Fruit fly (Drosophila melanogaster) whole organism, embryonic: Measurements from ENCODE around the gene CG42835.
A peak's percentile ranks its signal among the peaks of the same experiment; 100 is the strongest.

Experiments
- B-H1 ChIP-seq: fragments of 200-800 bp; sonication (Bioruptor generic); IDR thresholded peaks from 3 replicates; pipeline ENCODE4 v1.3.6; 2022; ENCODE audit warnings: missing biosample characterization, missing genetic modification characterization
- Blimp-1 ChIP-seq: fragments of 200-800 bp; sonication (Bioruptor generic); optimal IDR thresholded peaks from 3 replicates; lab custom pipeline; 2018; ENCODE audit warnings: missing biosample characterization, missing genetic modification characterization, mild to moderate bottlenecking, moderate library complexity, missing genetic modification reagents
- CG1024 ChIP-seq: fragments of 200-800 bp; sonication (Bioruptor generic); IDR thresholded peaks from 2 replicates; pipeline ENCODE4 v1.3.6; 2022; ENCODE audit warnings: missing biosample characterization, missing genetic modification characterization
- CG10462 ChIP-seq: fragments of 200-800 bp; sonication (Bioruptor generic); optimal IDR thresholded peaks from 2 replicates; lab custom pipeline; 2016; ENCODE audit warnings: missing biosample characterization, missing genetic modification characterization
- CG12104 ChIP-seq: fragments of 200-800 bp; sonication (Bioruptor generic); optimal IDR thresholded peaks from 3 replicates; lab custom pipeline; 2016; ENCODE audit warnings: missing biosample characterization, missing genetic modification characterization
- CG14860 ChIP-seq: fragments of 200-800 bp; sonication (Bioruptor generic); IDR thresholded peaks from 3 replicates; pipeline ENCODE4 v1.3.6; 2022; ENCODE audit warnings: missing biosample characterization, missing genetic modification characterization; ENCODE audit not compliant: partially characterized antibody
- CG1529 ChIP-seq: fragments of 200-800 bp; sonication (Bioruptor generic); optimal IDR thresholded peaks from 3 replicates; lab custom pipeline; 2018; ENCODE audit warnings: missing biosample characterization, missing genetic modification characterization
- CG1832 ChIP-seq: fragments of 200-800 bp; sonication (Bioruptor generic); optimal IDR thresholded peaks from 2 replicates; lab custom pipeline; 2017; ENCODE audit warnings: missing biosample characterization, mild to moderate bottlenecking, missing genetic modification characterization, inconsistent platforms
- CG2129 ChIP-seq: fragments of 200-800 bp; sonication (Bioruptor generic); IDR thresholded peaks from 2 replicates; pipeline ENCODE4 v1.3.6; 2022; ENCODE audit warnings: missing biosample characterization, missing genetic modification characterization; ENCODE audit not compliant: partially characterized antibody
- CG2889 ChIP-seq: fragments of 200-800 bp; sonication (Bioruptor generic); IDR thresholded peaks from 3 replicates; pipeline ENCODE4 v1.3.6; 2022; ENCODE audit warnings: missing biosample characterization, missing genetic modification characterization
- CG30431 ChIP-seq: fragments of 200-800 bp; sonication (Bioruptor generic); optimal IDR thresholded peaks from 2 replicates; lab custom pipeline; 2017; ENCODE audit warnings: missing biosample characterization, missing genetic modification characterization
- CG32767 ChIP-seq: fragments of 200-800 bp; sonication (Bioruptor generic); IDR thresholded peaks from 2 replicates; pipeline ENCODE4 v1.3.6; 2022; ENCODE audit warnings: missing biosample characterization, missing genetic modification characterization
- CG4360 ChIP-seq: fragments of 200-800 bp; sonication (Bioruptor generic); IDR thresholded peaks from 2 replicates; pipeline ENCODE4 v1.3.6; 2022; ENCODE audit warnings: missing biosample characterization, missing genetic modification characterization
- CG4617 ChIP-seq: fragments of 200-800 bp; sonication (Bioruptor generic); optimal IDR thresholded peaks from 3 replicates; lab custom pipeline; 2016; ENCODE audit warnings: missing biosample characterization, missing genetic modification characterization, borderline replicate concordance
- CG7372 ChIP-seq: fragments of 200-800 bp; sonication (Bioruptor generic); IDR thresholded peaks from 2 replicates; pipeline ENCODE4 v1.3.6; 2022; ENCODE audit warnings: missing biosample characterization, missing genetic modification characterization
- CG7786 ChIP-seq: fragments of 200-800 bp; sonication (Bioruptor generic); optimal IDR thresholded peaks from 2 replicates; lab custom pipeline; 2016; ENCODE audit warnings: missing biosample characterization, missing genetic modification characterization
- CG9817 ChIP-seq: fragments of 200-800 bp; sonication (Bioruptor generic); optimal IDR thresholded peaks from 2 replicates; lab custom pipeline; 2018; ENCODE audit warnings: missing biosample characterization, mild to moderate bottlenecking, missing genetic modification characterization, moderate library complexity
- ERR ChIP-seq: fragments of 200-800 bp; sonication (Bioruptor generic); optimal IDR thresholded peaks from 2 replicates; lab custom pipeline; 2016; ENCODE audit warnings: missing biosample characterization, missing genetic modification characterization
- H15 ChIP-seq: fragments of 200-800 bp; sonication (Bioruptor generic); IDR thresholded peaks from 3 replicates; pipeline ENCODE4 v1.3.6; 2022; ENCODE audit warnings: missing biosample characterization, missing genetic modification characterization
- HmgD ChIP-seq: fragments of 200-800 bp; sonication (Bioruptor generic); optimal IDR thresholded peaks from 3 replicates; lab custom pipeline; 2016; ENCODE audit warnings: missing biosample characterization, missing genetic modification characterization
- Max ChIP-seq: fragments of 200-800 bp; sonication (Bioruptor generic); optimal IDR thresholded peaks from 2 replicates; lab custom pipeline; 2016; ENCODE audit warnings: missing biosample characterization, mild to moderate bottlenecking, missing genetic modification characterization
- NK7.1 ChIP-seq: fragments of 200-800 bp; sonication (Bioruptor generic); optimal IDR thresholded peaks from 3 replicates; lab custom pipeline; 2016; ENCODE audit warnings: missing biosample characterization, missing genetic modification characterization
- Nf-YB ChIP-seq: fragments of 200-800 bp; sonication (Bioruptor generic); optimal IDR thresholded peaks from 3 replicates; lab custom pipeline; 2019; ENCODE audit warnings: missing biosample characterization, mild to moderate bottlenecking, missing genetic modification characterization, moderate library complexity
- Opbp ChIP-seq: fragments of 200-800 bp; sonication (Bioruptor generic); IDR thresholded peaks from 3 replicates; pipeline ENCODE4 v1.3.6; 2022; ENCODE audit warnings: missing biosample characterization, missing genetic modification characterization; ENCODE audit not compliant: partially characterized antibody
- Pdp1 ChIP-seq, 2 experiments: fragments of 200-800 bp; sonication (Bioruptor generic); optimal IDR thresholded peaks; 3 replicates each; lab custom pipeline; 2016; ENCODE audit warnings: missing biosample characterization in 2 of 2, missing genetic modification characterization in 2 of 2, mild to moderate bottlenecking in 1 of 2, moderate library complexity in 1 of 2
- al ChIP-seq: fragments of 200-800 bp; sonication (Bioruptor generic); IDR thresholded peaks from 2 replicates; pipeline ENCODE4 v1.3.6; 2022; ENCODE audit warnings: missing biosample characterization, missing genetic modification characterization
- ap ChIP-seq: fragments of 200-800 bp; sonication (Bioruptor generic); IDR thresholded peaks from 2 replicates; pipeline ENCODE4 v1.3.6; 2022; ENCODE audit warnings: missing biosample characterization, missing genetic modification characterization
- br ChIP-seq: fragments of >200 bp; optimal IDR thresholded peaks from 2 replicates; lab custom pipeline; 2017
- crol ChIP-seq: fragments of 200-800 bp; sonication (Bioruptor generic); IDR thresholded peaks from 2 replicates; pipeline ENCODE4 v1.3.6; 2022; ENCODE audit warnings: missing biosample characterization, missing genetic modification characterization
- crp ChIP-seq, 2 experiments: fragments of 200-800 bp; sonication (Bioruptor generic); optimal IDR thresholded peaks; 2 replicates in 1 of 2; 3 replicates in 1 of 2; lab custom pipeline; 2017; ENCODE audit warnings: missing biosample characterization in 2 of 2, missing genetic modification characterization in 2 of 2, mild to moderate bottlenecking in 1 of 2, moderate library complexity in 1 of 2
- dati ChIP-seq: fragments of 200-800 bp; sonication (Bioruptor generic); IDR thresholded peaks from 2 replicates; pipeline ENCODE4 v1.3.6; 2022; ENCODE audit warnings: missing biosample characterization, missing genetic modification characterization
- fd102C ChIP-seq: fragments of 200-800 bp; sonication (Bioruptor generic); optimal IDR thresholded peaks from 2 replicates; lab custom pipeline; 2018; ENCODE audit warnings: missing biosample characterization, mild to moderate bottlenecking, missing genetic modification characterization, moderate library complexity
- gt ChIP-seq: fragments of 200-800 bp; sonication (Bioruptor generic); IDR thresholded peaks from 2 replicates; pipeline ENCODE4 v1.3.6; 2022; ENCODE audit warnings: missing biosample characterization, missing genetic modification characterization
- knrl ChIP-seq: fragments of 200-800 bp; sonication (Bioruptor generic); IDR thresholded peaks from 3 replicates; pipeline ENCODE4 v1.3.6; 2022; ENCODE audit warnings: missing biosample characterization, missing genetic modification characterization; ENCODE audit not compliant: partially characterized antibody
- maf-S ChIP-seq: fragments of 200-800 bp; sonication (Bioruptor generic); optimal IDR thresholded peaks from 2 replicates; lab custom pipeline; 2016; ENCODE audit warnings: missing biosample characterization, missing genetic modification characterization
- nerfin-1 ChIP-seq: fragments of 200-800 bp; sonication (Bioruptor generic); optimal IDR thresholded peaks from 3 replicates; lab custom pipeline; 2019; ENCODE audit warnings: missing biosample characterization, mild to moderate bottlenecking, missing genetic modification characterization, moderate library complexity
- otp ChIP-seq: fragments of 200-800 bp; sonication (Bioruptor generic); IDR thresholded peaks from 3 replicates; pipeline ENCODE4, ENCODE4 v1.3.6; 2022; ENCODE audit warnings: missing biosample characterization, missing genetic modification characterization
- pfk ChIP-seq: fragments of 200-800 bp; sonication (Bioruptor generic); optimal IDR thresholded peaks from 2 replicates; lab custom pipeline; 2018; ENCODE audit warnings: missing biosample characterization, mild to moderate bottlenecking, missing genetic modification characterization, moderate library complexity
- pita ChIP-seq: fragments of 200-800 bp; sonication (Bioruptor generic); optimal IDR thresholded peaks from 2 replicates; lab custom pipeline; 2017; ENCODE audit warnings: missing biosample characterization, mild to moderate bottlenecking, missing genetic modification characterization
- salm ChIP-seq: fragments of 200-800 bp; sonication (Bioruptor generic); optimal IDR thresholded peaks from 2 replicates; lab custom pipeline; 2018; ENCODE audit warnings: missing biosample characterization, mild to moderate bottlenecking, missing genetic modification characterization
- sd ChIP-seq: fragments of 200-800 bp; sonication (Bioruptor generic); optimal IDR thresholded peaks from 3 replicates; lab custom pipeline; 2018; ENCODE audit warnings: missing biosample characterization, mild to moderate bottlenecking, missing genetic modification characterization, moderate library complexity
- sens-2 ChIP-seq: fragments of 200-800 bp; sonication (Bioruptor generic); IDR thresholded peaks from 2 replicates; pipeline ENCODE4 v1.3.6; 2022; ENCODE audit warnings: missing biosample characterization, missing genetic modification characterization
- shn ChIP-seq: fragments of 200-800 bp; sonication (Bioruptor generic); optimal IDR thresholded peaks from 3 replicates; lab custom pipeline; 2016; ENCODE audit warnings: missing biosample characterization, missing genetic modification characterization
- stwl ChIP-seq: fragments of 200-800 bp; sonication (Bioruptor generic); optimal IDR thresholded peaks from 3 replicates; lab custom pipeline; 2018; ENCODE audit warnings: missing biosample characterization, mild to moderate bottlenecking, missing genetic modification characterization, moderate library complexity
- sug ChIP-seq: fragments of 200-800 bp; optimal IDR thresholded peaks from 2 replicates; lab custom pipeline; 2019; ENCODE audit warnings: missing biosample characterization, mild to moderate bottlenecking, missing genetic modification characterization, moderate library complexity
- vfl ChIP-seq: fragments of 200-800 bp; sonication (Bioruptor generic); optimal IDR thresholded peaks from 2 replicates; lab custom pipeline; 2016; ENCODE audit warnings: missing biosample characterization, missing genetic modification characterization
- wdn ChIP-seq: fragments of 200-800 bp; sonication (Bioruptor generic); IDR thresholded peaks from 2 replicates; pipeline ENCODE4 v1.3.6; 2022; ENCODE audit warnings: missing biosample characterization, missing genetic modification characterization
- wek ChIP-seq: fragments of 200-800 bp; sonication (Bioruptor generic); optimal IDR thresholded peaks from 3 replicates; lab custom pipeline; 2018; ENCODE audit warnings: missing biosample characterization, mild to moderate bottlenecking, missing genetic modification characterization, moderate library complexity

Gene CG42835

DNA sequence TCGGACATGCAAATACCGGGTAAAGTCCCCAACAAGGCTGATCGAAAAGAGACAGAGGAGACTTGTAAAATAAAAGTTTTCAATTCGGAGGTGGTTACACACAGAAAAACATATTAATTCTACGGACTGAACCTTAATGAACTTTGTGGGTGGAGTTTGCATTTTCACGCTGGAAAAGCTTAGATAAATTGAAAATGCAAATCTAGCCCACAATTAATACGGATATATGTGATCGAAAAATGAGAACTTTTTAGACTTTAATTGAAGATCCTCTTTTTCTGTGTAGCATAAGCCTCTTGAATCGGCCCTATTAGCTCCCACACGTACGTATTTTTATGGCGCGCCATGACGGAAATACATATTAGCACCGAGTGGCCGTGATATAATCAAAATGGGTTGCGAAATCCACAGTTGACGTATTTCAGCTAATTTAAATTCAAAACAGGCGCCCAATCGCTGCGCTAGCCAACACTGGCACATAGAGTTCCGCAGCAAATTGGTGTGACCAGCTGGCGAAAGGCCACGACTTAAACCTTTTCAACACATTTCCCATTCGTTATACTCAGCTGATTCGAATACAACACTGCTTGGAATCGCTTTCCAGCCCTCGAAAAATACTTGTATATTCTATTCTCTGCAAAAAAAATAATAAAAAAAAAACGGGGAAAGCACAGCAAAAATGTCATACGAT lies 35.0 kb upstream of the CG42835 start (continued):
- no peak for TF ChIP-seq sens-2
- TF ChIP-seq Nf-YB, result no peak
- TF ChIP-seq CG10462, result no peak
- no peak for TF ChIP-seq CG2889 (GFP tag; lab: Robert Waterston, UW)
- peak; percentile 47 for TF ChIP-seq Max
- TF ChIP-seq CG1832 (GFP tag; lab: Kevin White, UChicago), result no peak
- peak; percentile 91 to 99 for TF ChIP-seq crp (GFP tag; optimal IDR thresholded peaks at IDR 0.05; lab: Kevin White, UChicago)
- TF ChIP-seq B-H1 (GFP tag; lab: Robert Waterston, UW), result no peak; the same call in 2 of the 3 replicates
- peak; percentile 72 for TF ChIP-seq Opbp (GFP tag; lab: Robert Waterston, UW)
- peak; percentile 57 for TF ChIP-seq vfl (GFP tag; lab: Kevin White, UChicago)
- no peak for TF ChIP-seq pita (GFP tag; lab: Kevin White, UChicago)
- no peak for TF ChIP-seq CG1529 (GFP tag; lab: Kevin White, UChicago)
- peak; percentile 31; the same call in 1 of the 2 replicates for TF ChIP-seq CG7372 (GFP tag; lab: Robert Waterston, UW)
- TF ChIP-seq dati (GFP tag; lab: Robert Waterston, UW), result no peak; the same call in 1 of the 2 replicates
- TF ChIP-seq fd102C (GFP tag; lab: Kevin White, UChicago), result peak; percentile 24
- TF ChIP-seq otp (GFP tag; lab: Robert Waterston, UW), result peak; percentile 52; the same call in 1 of the 3 replicates
- TF ChIP-seq salm (tag; lab: Kevin White, UChicago), result no peak
- no peak for TF ChIP-seq CG2129
- peak; percentile 37 for TF ChIP-seq CG12104 (GFP tag; lab: Kevin White, UChicago)
- TF ChIP-seq ap (GFP tag; lab: Robert Waterston, UW), result no peak
- TF ChIP-seq CG4360, result peak; percentile 24; the same call in 1 of the 2 replicates

DNA sequence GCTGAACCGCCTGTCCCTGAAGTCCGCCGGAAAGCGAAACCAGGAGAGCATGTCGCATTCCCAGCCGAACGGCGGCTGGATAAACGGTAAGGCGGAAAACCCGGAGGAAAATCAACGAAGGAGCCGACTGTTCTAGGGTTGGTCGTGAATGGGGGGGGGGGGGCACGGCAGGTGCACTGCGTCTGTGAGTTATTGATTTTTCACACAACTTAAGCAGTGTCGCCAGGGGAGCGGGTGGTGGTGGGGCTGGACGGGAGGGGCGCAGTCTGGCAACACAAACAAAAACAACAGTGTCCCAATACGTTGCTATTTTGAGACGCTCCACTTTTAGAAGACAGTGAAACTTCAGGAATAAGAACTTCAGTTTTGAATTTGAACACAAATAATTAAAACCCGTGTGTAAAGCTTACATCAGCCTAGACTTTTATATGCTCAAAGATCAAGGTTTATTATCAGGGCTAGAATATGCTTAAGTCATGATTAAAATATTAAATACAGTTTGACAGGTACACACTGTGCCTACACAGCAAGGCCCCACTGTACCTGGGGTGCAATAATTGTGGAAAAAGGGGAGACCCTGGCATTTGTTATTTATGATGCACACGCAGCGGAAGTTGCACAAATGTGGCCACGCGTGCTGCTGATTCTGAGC lies 34.1 kb upstream of the CG42835 start:
- peak; percentile 65 for TF ChIP-seq CG1529 (GFP tag; lab: Kevin White, UChicago)
- TF ChIP-seq H15 (GFP tag; lab: Robert Waterston, UW), result peak; percentile 76
- no peak for TF ChIP-seq stwl (tag; lab: Kevin White, UChicago)
- peak; percentile 27; the same call in 1 of the 2 replicates for TF ChIP-seq wdn (GFP tag; lab: Robert Waterston, UW)
- peak; percentile 28; the same call in 1 of the 2 replicates for TF ChIP-seq CG1024
- TF ChIP-seq NK7.1 (GFP tag; lab: Kevin White, UChicago), result no peak
- TF ChIP-seq br (lab: Kevin White, UChicago), result no peak
- TF ChIP-seq al (GFP tag; lab: Robert Waterston, UW), result no peak
- peak; percentile 11 for TF ChIP-seq sug
- TF ChIP-seq HmgD (GFP tag; lab: Kevin White, UChicago), result no peak
- TF ChIP-seq CG4617 (GFP tag; lab: Kevin White, UChicago), result peak; percentile 2
- no peak for TF ChIP-seq pfk
- TF ChIP-seq ERR (GFP tag; lab: Kevin White, UChicago), result no peak
- peak; percentile 11 for TF ChIP-seq maf-S (GFP tag; lab: Kevin White, UChicago)
- TF ChIP-seq wek, result peak; percentile 45
- TF ChIP-seq CG32767 (GFP tag; lab: Robert Waterston, UW), result peak; percentile 63; the same call in 1 of the 2 replicates
- no peak for TF ChIP-seq shn (GFP tag; lab: Kevin White, UChicago)
- no peak for TF ChIP-seq knrl (GFP tag; lab: Robert Waterston, UW)
- peak; percentile 82 for TF ChIP-seq Blimp-1 (GFP tag; lab: Kevin White, UChicago)
- peak; percentile 58 for TF ChIP-seq CG9817
- TF ChIP-seq sd (tag; lab: Kevin White, UChicago), result no peak
- peak; percentile 42 for TF ChIP-seq CG30431 (GFP tag; lab: Kevin White, UChicago)
- TF ChIP-seq nerfin-1 (tag; lab: Kevin White, UChicago), result peak; percentile 57
- TF ChIP-seq gt (GFP tag; lab: Robert Waterston, UW), result peak; percentile 70
- TF ChIP-seq crol (GFP tag; lab: Robert Waterston, UW), result peak; percentile 97
- TF ChIP-seq Pdp1 (GFP tag; optimal IDR thresholded peaks at IDR 0.05; lab: Kevin White, UChicago), result peak; percentile 38 to 58
- TF ChIP-seq CG14860, result no peak
- peak; percentile 7 for TF ChIP-seq CG7786 (GFP tag; lab: Kevin White, UChicago)
